Worm (Caenorhabditis elegans): ENCODE data around the gene bcmo-2.

DNA sequence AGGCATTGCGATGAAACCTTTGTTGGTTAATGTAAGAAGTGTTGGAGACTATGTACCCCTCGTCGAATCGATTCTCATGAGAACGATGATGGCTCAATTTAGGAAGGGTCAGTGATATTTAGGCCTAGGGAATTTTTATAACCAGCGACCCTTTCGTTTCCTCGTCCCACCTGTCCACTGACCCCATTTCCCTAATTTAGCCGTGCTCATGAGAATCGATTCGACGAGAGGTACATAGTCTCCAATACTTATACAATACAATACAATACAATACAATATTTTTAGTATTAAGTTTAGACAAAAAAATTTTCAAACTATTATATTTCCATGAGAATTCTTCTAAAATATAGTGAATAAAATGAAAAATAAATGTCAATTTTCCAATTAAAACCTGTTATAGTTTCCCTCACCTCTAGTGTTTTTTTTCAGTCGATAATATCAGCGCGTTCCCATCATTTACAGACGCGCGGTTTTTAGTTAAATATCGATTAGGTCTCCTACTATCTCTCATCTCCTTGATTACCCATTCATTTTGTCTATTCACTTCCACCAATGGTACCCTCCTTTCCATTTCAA is 3.9 kb downstream of the bcmo-2 start, which contains the start of the genes F53C3.11 and fbxb-103:
- TF ChIP-seq nhr-102 (tag; optimal IDR thresholded peaks at IDR 0.05) (no peak), F37D6.2 (tag; optimal IDR thresholded peaks at IDR 0.05) (no peak), F49E8.2 (tag; optimal IDR thresholded peaks at IDR 0.05; ENCODE audit: borderline replicate concordance) (no peak), jun-1 (tag; optimal IDR thresholded peaks at IDR 0.05) (no peak), ceh-28 (tag; optimal IDR thresholded peaks at IDR 0.05) (no peak)
